Worm (Caenorhabditis elegans) whole organism, dauer: Measurements from ENCODE around the gene tpan-1.

Experiments
- unc-62 ChIP-seq: sonication (generic microtip); optimal IDR thresholded peaks from 2 replicates; lab custom pipeline; 2017; ENCODE audit warnings: missing biosample characterization, missing genetic modification reagents, missing genetic modification characterization

tpan-1 gene

DNA sequence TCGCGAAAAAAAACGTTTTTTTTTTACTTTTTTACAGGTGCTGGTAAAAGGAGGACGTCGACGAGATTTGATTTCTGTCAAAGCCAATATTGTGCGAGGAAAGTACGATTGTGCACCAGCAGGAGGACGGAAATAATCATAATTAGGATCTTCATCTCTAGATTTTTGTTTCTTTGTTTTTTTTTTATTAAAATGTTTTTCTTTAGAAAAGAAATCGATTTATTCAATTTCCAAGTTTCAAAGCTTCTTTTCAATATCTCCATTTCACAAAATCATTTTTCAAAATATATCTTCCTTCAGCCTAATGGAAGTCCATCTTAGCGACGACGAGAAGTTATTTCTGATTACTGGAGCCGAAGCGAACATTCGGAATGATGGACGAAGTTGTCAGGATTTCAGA lies 49.3 kb downstream of the tpan-1 start, which contains the start of gene exos-7:
Gene exos-7 (plus strand): TSS at position 301 of the 400 bp plus-strand sequence.
- no peak for TF ChIP-seq unc-62 (GFP tag; lab: Kevin White, UChicago)
